Fruit fly (Drosophila melanogaster) Kc167 (cell line): Measurements from ENCODE around the gene nop5.

ENCODE experiments used
- h ChIP-seq: fragments of >200 bp; optimal IDR thresholded peaks from 3 replicates; lab custom pipeline; 2018; ENCODE audit warnings: missing external identifiers
- ttk ChIP-seq: sonication (Bioruptor generic); optimal IDR thresholded peaks from 2 replicates; lab custom pipeline; 2017; ENCODE audit warnings: missing external identifiers

DNA sequence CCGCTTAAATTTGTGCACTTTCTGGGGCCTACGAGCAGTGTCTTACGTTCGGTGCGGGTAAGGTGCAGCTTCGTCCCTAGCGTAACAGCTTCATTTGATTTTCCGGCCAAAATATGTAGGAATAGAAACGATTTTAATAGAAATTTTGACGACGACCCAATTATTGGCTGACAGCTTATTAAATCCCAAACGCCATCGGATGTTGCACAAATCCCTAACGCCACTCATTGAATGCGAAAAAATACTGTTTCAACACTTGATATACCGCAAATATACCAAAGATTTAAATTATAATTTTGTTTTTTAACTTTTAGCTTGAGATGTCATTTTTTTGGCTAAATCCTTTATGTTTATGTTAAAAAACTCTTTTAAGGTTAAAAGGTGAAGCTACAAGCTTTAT is 26.5 kb upstream of the nop5 start, which contains the start of gene Fgop2:
- TF ChIP-seq ttk (no peak), h (lab: Kevin White, UChicago) (no peak)
